Worm (Caenorhabditis elegans) whole organism, L4 larva: ENCODE data around the gene cct-5.

Source experiments
- D1046.2 ChIP-seq: fragments of 200-800 bp; sonication (Bioruptor generic); IDR thresholded peaks from 2 replicates; pipeline ENCODE4 v1.3.6; 2022; ENCODE audit warnings: missing genetic modification characterization, missing compliant biosample characterization
- F26F4.8 ChIP-seq: fragments of 200-800 bp; sonication (Bioruptor generic); conservative IDR thresholded peaks from 2 replicates; pipeline ENCODE4 v1.3.6; 2022; ENCODE audit warnings: missing genetic modification characterization, missing compliant biosample characterization
- F49E8.2 ChIP-seq: sonication (generic microtip); optimal IDR thresholded peaks from 2 replicates; lab custom pipeline; 2016; ENCODE audit warnings: missing compliant biosample characterization, mild to moderate bottlenecking, missing genetic modification characterization, borderline replicate concordance
- R02D3.7 ChIP-seq: fragments of 150-350 bp; sonication (generic microtip); optimal IDR thresholded peaks from 3 replicates; lab custom pipeline; 2014; ENCODE audit warnings: missing biosample characterization, missing genetic modification characterization
- T20F7.1 ChIP-seq: fragments of 200-800 bp; sonication (Bioruptor generic); optimal IDR thresholded peaks from 2 replicates; lab custom pipeline; 2018; ENCODE audit warnings: mild to moderate bottlenecking, missing genetic modification characterization, missing compliant biosample characterization
- Y48G9A.11 ChIP-seq: fragments of 200-800 bp; sonication (Bioruptor generic); IDR thresholded peaks from 2 replicates; pipeline ENCODE4 v1.3.6; 2022; ENCODE audit warnings: missing genetic modification reagents, missing genetic modification characterization, missing compliant biosample characterization
- Y5F2A.4 ChIP-seq: fragments of 200-800 bp; sonication (Bioruptor generic); optimal IDR thresholded peaks from 2 replicates; lab custom pipeline; 2018; ENCODE audit warnings: mild to moderate bottlenecking, missing genetic modification characterization, missing compliant biosample characterization
- ZK337.2 ChIP-seq: fragments of 200-800 bp; sonication (Bioruptor generic); IDR thresholded peaks from 2 replicates; pipeline ENCODE4 v1.3.6; 2022; ENCODE audit warnings: missing genetic modification reagents, missing genetic modification characterization, missing compliant biosample characterization
- aly-2 ChIP-seq: sonication (generic microtip); optimal IDR thresholded peaks from 2 replicates; lab custom pipeline; 2018; ENCODE audit warnings: missing biosample characterization, missing genetic modification characterization
- arid-1 ChIP-seq: fragments of 200-800 bp; sonication (Bioruptor generic); conservative IDR thresholded peaks from 2 replicates; pipeline ENCODE4 v1.3.6; 2022; ENCODE audit warnings: missing genetic modification reagents, missing genetic modification characterization, missing compliant biosample characterization
- ceh-44 ChIP-seq: fragments of 200-800 bp; sonication (Bioruptor generic); IDR thresholded peaks from 2 replicates; pipeline ENCODE4 v1.3.6; 2022; ENCODE audit warnings: missing genetic modification reagents, missing genetic modification characterization, missing compliant biosample characterization
- ces-1 ChIP-seq: fragments of 150-350 bp; sonication (generic microtip); optimal IDR thresholded peaks from 4 replicates; lab custom pipeline; 2014; ENCODE audit warnings: missing biosample characterization, missing genetic modification reagents, missing genetic modification characterization
- cey-2 ChIP-seq: sonication (generic microtip); optimal IDR thresholded peaks from 3 replicates; lab custom pipeline; 2017; ENCODE audit warnings: missing genetic modification characterization, mild to moderate bottlenecking, missing compliant biosample characterization, antibody characterized with exemption, borderline replicate concordance; ENCODE audit not compliant: insufficient read depth
- dmd-6 ChIP-seq: fragments of 200-800 bp; sonication (Bioruptor generic); IDR thresholded peaks from 2 replicates; pipeline ENCODE4 v1.3.6; 2022; ENCODE audit warnings: missing genetic modification reagents, missing genetic modification characterization, missing compliant biosample characterization
- duxl-1 ChIP-seq: sonication (generic microtip); optimal IDR thresholded peaks from 2 replicates; lab custom pipeline; 2016; ENCODE audit warnings: mild to moderate bottlenecking, missing genetic modification characterization, moderate library complexity, missing compliant biosample characterization; ENCODE audit not compliant: poor library complexity
- dve-1 ChIP-seq: sonication (generic microtip); optimal IDR thresholded peaks from 2 replicates; lab custom pipeline; 2017; ENCODE audit warnings: antibody characterized with exemption, mild to moderate bottlenecking, missing genetic modification characterization, missing compliant biosample characterization; ENCODE audit not compliant: insufficient read depth
- egl-27 ChIP-seq: sonication (generic microtip); optimal IDR thresholded peaks from 3 replicates; lab custom pipeline; 2017; ENCODE audit warnings: missing biosample characterization, missing genetic modification reagents, missing genetic modification characterization
- fos-1 ChIP-seq: fragments of 150-350 bp; optimal IDR thresholded peaks from 2 replicates; lab custom pipeline; 2014; ENCODE audit warnings: missing biosample characterization, missing genetic modification characterization
- hif-1 ChIP-seq, 2 experiments: sonication (generic microtip); optimal IDR thresholded peaks; 2 replicates each; lab custom pipeline; 2016 to 2017; ENCODE audit warnings: missing compliant biosample characterization in 2 of 2, missing genetic modification characterization in 2 of 2, missing genetic modification reagents in 2 of 2, missing genotype in 2 of 2, mild to moderate bottlenecking in 1 of 2
- hlh-30 ChIP-seq: sonication (generic microtip); optimal IDR thresholded peaks from 2 replicates; lab custom pipeline; 2017; ENCODE audit warnings: antibody characterized with exemption, mild to moderate bottlenecking, missing genetic modification characterization, missing compliant biosample characterization; ENCODE audit not compliant: insufficient read depth
- lin-13 ChIP-seq: fragments of 150-350 bp; optimal IDR thresholded peaks from 2 replicates; lab custom pipeline; 2014; ENCODE audit warnings: missing biosample characterization, missing genetic modification reagents, missing genetic modification characterization
- lin-38 ChIP-seq: fragments of 200-800 bp; sonication (Bioruptor generic); IDR thresholded peaks from 2 replicates; pipeline ENCODE4 v1.3.6; 2022; ENCODE audit warnings: missing genetic modification reagents, missing genetic modification characterization, missing compliant biosample characterization
- lin-39 ChIP-seq: fragments of 150-350 bp; optimal IDR thresholded peaks from 2 replicates; lab custom pipeline; 2014; ENCODE audit warnings: missing biosample characterization, missing genetic modification reagents, missing genetic modification characterization
- lsy-2 ChIP-seq, 2 experiments: fragments of 150-350 bp in 1 of 2; sonication (generic microtip) in 1 of 2; optimal IDR thresholded peaks; 2 replicates each; lab custom pipeline; 2014 to 2017; ENCODE audit warnings: missing biosample characterization in 2 of 2, missing genetic modification characterization in 2 of 2
- mdl-1 ChIP-seq, 2 experiments: fragments of 150-350 bp in 1 of 2; sonication (generic microtip) in 1 of 2; optimal IDR thresholded peaks; 2 replicates each; lab custom pipeline; 2014 to 2017; ENCODE audit warnings: missing biosample characterization in 2 of 2, missing genetic modification characterization in 2 of 2
- mdt-29 ChIP-seq: fragments of 200-800 bp; sonication (Bioruptor generic); IDR thresholded peaks from 2 replicates; pipeline ENCODE4 v1.3.6; 2022; ENCODE audit warnings: missing genetic modification reagents, missing genetic modification characterization, missing compliant biosample characterization
- nhr-10 ChIP-seq: fragments of 150-350 bp; optimal IDR thresholded peaks from 2 replicates; lab custom pipeline; 2014; ENCODE audit warnings: missing biosample characterization, missing genetic modification characterization
- nhr-102 ChIP-seq: sonication (generic microtip); optimal IDR thresholded peaks from 2 replicates; lab custom pipeline; 2016; ENCODE audit warnings: mild to moderate bottlenecking, missing genetic modification characterization, moderate library complexity, missing compliant biosample characterization
- nhr-11 ChIP-seq: fragments of 150-350 bp; optimal IDR thresholded peaks from 2 replicates; lab custom pipeline; 2014; ENCODE audit warnings: missing biosample characterization, missing genetic modification characterization
- nhr-111 ChIP-seq: fragments of 200-800 bp; sonication (Bioruptor generic); optimal IDR thresholded peaks from 2 replicates; lab custom pipeline; 2018; ENCODE audit warnings: mild to moderate bottlenecking, missing genetic modification characterization, missing compliant biosample characterization
- nhr-237 ChIP-seq: sonication (generic microtip); optimal IDR thresholded peaks from 2 replicates; lab custom pipeline; 2017; ENCODE audit warnings: missing biosample characterization, missing genetic modification characterization
- nhr-41 ChIP-seq: fragments of 200-800 bp; sonication (Bioruptor generic); IDR thresholded peaks from 2 replicates; pipeline ENCODE4 v1.3.6; 2022; ENCODE audit warnings: missing genetic modification reagents, missing genetic modification characterization, missing compliant biosample characterization
- nhr-76 ChIP-seq: fragments of 150-350 bp; optimal IDR thresholded peaks from 2 replicates; lab custom pipeline; 2014; ENCODE audit warnings: missing biosample characterization, missing genetic modification characterization
- nhr-77 ChIP-seq: fragments of 150-350 bp; optimal IDR thresholded peaks from 2 replicates; lab custom pipeline; 2014; ENCODE audit warnings: missing biosample characterization, missing genetic modification characterization
- php-3 ChIP-seq: fragments of 200-800 bp; sonication (Bioruptor generic); IDR thresholded peaks from 2 replicates; pipeline ENCODE4 v1.3.6; 2022; ENCODE audit warnings: missing genetic modification reagents, missing genetic modification characterization, missing compliant biosample characterization
- pqm-1 ChIP-seq: sonication (generic microtip); optimal IDR thresholded peaks from 2 replicates; lab custom pipeline; 2017; ENCODE audit warnings: missing biosample characterization, missing genetic modification characterization
- saeg-2 ChIP-seq: fragments of 200-800 bp; sonication (Bioruptor generic); IDR thresholded peaks from 2 replicates; pipeline ENCODE4 v1.3.6; 2022; ENCODE audit warnings: missing genetic modification reagents, missing genetic modification characterization, missing compliant biosample characterization
- sdz-12 ChIP-seq: fragments of 200-800 bp; sonication (Bioruptor generic); optimal IDR thresholded peaks from 2 replicates; lab custom pipeline; 2018; ENCODE audit warnings: mild to moderate bottlenecking, missing genetic modification characterization, missing compliant biosample characterization
- set-16 ChIP-seq: fragments of 200-800 bp; sonication (Bioruptor generic); IDR thresholded peaks from 2 replicates; pipeline ENCODE4 v1.3.6; 2022; ENCODE audit warnings: missing genetic modification reagents, missing genetic modification characterization, missing compliant biosample characterization
- snpc-1.2 ChIP-seq: fragments of 200-800 bp; sonication (Bioruptor generic); IDR thresholded peaks from 2 replicates; pipeline ENCODE4 v1.3.6; 2022; ENCODE audit warnings: missing genetic modification reagents, missing genetic modification characterization, missing compliant biosample characterization
- spr-1 ChIP-seq: sonication (generic microtip); optimal IDR thresholded peaks from 2 replicates; lab custom pipeline; 2016; ENCODE audit warnings: mild to moderate bottlenecking, missing genetic modification characterization, missing compliant biosample characterization
- tag-97 ChIP-seq: fragments of 200-800 bp; sonication (Bioruptor generic); IDR thresholded peaks from 2 replicates; pipeline ENCODE4 v1.3.6; 2022; ENCODE audit warnings: missing genetic modification characterization, missing compliant biosample characterization
- unc-130 ChIP-seq: sonication (generic microtip); optimal IDR thresholded peaks from 2 replicates; lab custom pipeline; 2016; ENCODE audit warnings: missing genetic modification reagents, missing genetic modification characterization, missing compliant biosample characterization
- unc-39 ChIP-seq: sonication (generic microtip); optimal IDR thresholded peaks from 2 replicates; lab custom pipeline; 2017; ENCODE audit warnings: missing biosample characterization, missing genetic modification characterization
- ztf-7 ChIP-seq: fragments of 150-350 bp; optimal IDR thresholded peaks from 2 replicates; lab custom pipeline; 2014; ENCODE audit warnings: missing biosample characterization, missing genetic modification characterization

Gene cct-5

DNA sequence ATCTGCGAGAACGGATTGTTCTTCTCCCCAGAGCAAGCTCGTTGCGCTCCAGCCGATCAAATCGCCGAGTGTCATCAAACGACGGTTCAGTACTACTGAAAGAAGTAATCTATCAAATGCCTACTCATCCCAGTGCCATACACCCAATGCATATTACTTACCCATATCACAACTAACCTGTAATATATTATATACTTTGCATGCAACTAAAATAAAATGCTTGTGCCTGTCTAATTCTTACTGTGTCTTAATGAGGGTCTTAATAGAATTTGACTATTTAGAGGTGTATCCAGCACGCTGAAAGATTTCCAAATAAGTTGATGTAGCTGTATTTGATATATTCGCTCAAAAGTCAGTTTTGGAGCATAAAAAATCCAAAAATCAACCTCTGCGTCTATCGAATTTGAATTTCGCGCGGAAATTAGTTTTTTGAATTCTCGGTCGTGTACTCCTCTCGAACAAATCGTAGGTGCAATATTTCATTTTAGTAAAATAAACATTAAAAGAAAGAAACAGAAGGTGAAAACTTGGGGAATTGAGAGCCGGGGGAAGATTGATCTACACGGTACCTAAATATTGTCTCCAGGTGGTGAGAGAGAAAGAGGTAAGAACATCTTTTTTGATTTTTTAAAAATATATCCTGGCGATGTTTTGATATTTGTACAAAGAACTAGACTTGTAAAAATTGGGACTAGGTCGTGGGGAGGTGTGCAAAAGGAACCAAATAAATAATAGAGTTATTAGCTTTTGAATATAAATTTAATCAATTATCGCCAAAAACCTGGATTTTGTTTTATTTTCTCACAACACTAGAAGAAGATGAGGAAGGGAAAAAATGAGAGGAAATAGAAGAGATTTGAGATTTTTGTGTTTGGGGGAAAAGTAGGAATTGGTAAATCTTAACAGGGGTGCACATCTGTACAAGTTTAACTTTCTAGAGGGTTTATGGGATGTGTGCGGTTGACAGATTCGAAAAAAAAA lies 16.5 kb downstream of the cct-5 start (continued):
- TF ChIP-seq spr-1 (tag; lab: Kevin White, UChicago) (no peak), ZK337.2 (GFP tag; lab: Robert Waterston, UW) (no peak), pqm-1 (tag; lab: Kevin White, UChicago) (no peak), dmd-6 (peak; percentile 6; the same call in 1 of the 2 replicates), nhr-111 (GFP tag; lab: Kevin White, UChicago) (peak; percentile 68), cey-2 (tag; lab: Kevin White, UChicago) (no peak), tag-97 (GFP tag; lab: Robert Waterston, UW) (no peak), mdl-1 (tag; optimal IDR thresholded peaks at IDR 0.05; lab: Kevin White, UChicago) (no peak), unc-39 (no peak), fos-1 (no peak), D1046.2 (no peak), Y5F2A.4 (GFP tag; lab: Kevin White, UChicago) (peak; percentile 54), nhr-41 (GFP tag; lab: Robert Waterston, UW) (no peak), ceh-44 (GFP tag; lab: Robert Waterston, UW) (no peak), nhr-11 (no peak), mdt-29 (GFP tag; lab: Robert Waterston, UW) (peak; percentile 51), dve-1 (tag; lab: Kevin White, UChicago) (peak; percentile 39), aly-2 (no peak), ztf-7 (tag; lab: Kevin White, UChicago) (no peak), nhr-237 (no peak), lin-38 (GFP tag; lab: Robert Waterston, UW) (peak; percentile 53; the same call in 1 of the 2 replicates), php-3 (no peak), T20F7.1 (no peak), hlh-30 (tag; lab: Kevin White, UChicago) (no peak), ces-1 (GFP tag; lab: Kevin White, UChicago) (peak; percentile 2), nhr-77 (tag; lab: Kevin White, UChicago) (peak; percentile 8), unc-130 (GFP tag; lab: Kevin White, UChicago) (peak; percentile 57), F26F4.8 (GFP tag; lab: Robert Waterston, UW) (no peak), R02D3.7 (no peak)

- TF ChIP-seq nhr-41 (GFP tag; lab: Robert Waterston, UW) = no peak
- no peak for TF ChIP-seq nhr-237
- TF ChIP-seq nhr-10 (tag; lab: Kevin White, UChicago) = no peak
- TF ChIP-seq lin-38 (GFP tag; lab: Robert Waterston, UW) = peak; percentile 88
- peak in 1 of 2 experiments; percentile 64 for TF ChIP-seq lsy-2 (tag; optimal IDR thresholded peaks at IDR 0.05; lab: Kevin White, UChicago)
- TF ChIP-seq duxl-1 = no peak
- TF ChIP-seq unc-130 (GFP tag; lab: Kevin White, UChicago) = peak; percentile 98
- TF ChIP-seq mdl-1 (tag; optimal IDR thresholded peaks at IDR 0.05; lab: Kevin White, UChicago) = no peak
- TF ChIP-seq nhr-76 = no peak
- TF ChIP-seq lin-13 = peak; percentile 43
- no peak for TF ChIP-seq nhr-111 (GFP tag; lab: Kevin White, UChicago)
- peak; percentile 92 for TF ChIP-seq Y48G9A.11 (GFP tag; lab: Robert Waterston, UW)
- TF ChIP-seq set-16 = no peak
- TF ChIP-seq hif-1 (tag; optimal IDR thresholded peaks at IDR 0.05; lab: Kevin White, UChicago) = no peak
- TF ChIP-seq nhr-102 (tag; lab: Kevin White, UChicago) = no peak
- peak; percentile 98 for TF ChIP-seq F49E8.2 (tag; lab: Kevin White, UChicago)
- no peak for TF ChIP-seq F26F4.8 (GFP tag; lab: Robert Waterston, UW)
- TF ChIP-seq arid-1 = peak; percentile 71; the same call in 1 of the 2 replicates
- no peak for TF ChIP-seq sdz-12 (GFP tag; lab: Kevin White, UChicago)
- TF ChIP-seq ceh-44 (GFP tag; lab: Robert Waterston, UW) = peak; percentile 60; the same call in 1 of the 2 replicates
- no peak for TF ChIP-seq hlh-30 (tag; lab: Kevin White, UChicago)
- no peak for TF ChIP-seq egl-27
- no peak for TF ChIP-seq lin-39 (tag; lab: Kevin White, UChicago)
- TF ChIP-seq saeg-2 = no peak
- TF ChIP-seq snpc-1.2 = peak; percentile 90
Observed at ce11 chrIII:4488892-4489409, 19.0 kb downstream of the cct-5 start, which contains the start of gene cpg-1. Gene cpg-1, plus strand, starts transcription at chrIII:4489359.
